Worm (Caenorhabditis elegans) whole organism, late embryonic: Measurements from ENCODE around the gene C12D8.13.

Experiments
- T23F11.4 ChIP-seq: fragments of 200-800 bp; sonication (Bioruptor generic); optimal IDR thresholded peaks from 2 replicates; lab custom pipeline; 2018; ENCODE audit warnings: mild to moderate bottlenecking, missing genetic modification characterization, missing compliant biosample characterization
- Y22D7AL.16 ChIP-seq: sonication (generic microtip); optimal IDR thresholded peaks from 2 replicates; lab custom pipeline; 2016; ENCODE audit warnings: missing genetic modification characterization, missing compliant biosample characterization
- ceh-31 ChIP-seq: sonication (generic microtip); optimal IDR thresholded peaks from 2 replicates; lab custom pipeline; 2016; ENCODE audit warnings: missing genetic modification characterization, missing compliant biosample characterization
- ceh-45 ChIP-seq: fragments of 200-800 bp; sonication (Bioruptor generic); IDR thresholded peaks from 2 replicates; pipeline ENCODE4 v1.3.6; 2022; ENCODE audit warnings: missing genetic modification reagents, missing genetic modification characterization, missing compliant biosample characterization
- elt-2 ChIP-seq: sonication (generic microtip); optimal IDR thresholded peaks from 2 replicates; lab custom pipeline; 2016; ENCODE audit warnings: missing genetic modification reagents, missing genetic modification characterization, missing compliant biosample characterization
- nfya-1 ChIP-seq: sonication (generic microtip); optimal IDR thresholded peaks from 2 replicates; lab custom pipeline; 2017; ENCODE audit warnings: missing genetic modification characterization, mild to moderate bottlenecking, missing compliant biosample characterization, antibody characterized with exemption, moderate library complexity
- nhr-11 ChIP-seq: fragments of 150-350 bp; optimal IDR thresholded peaks from 2 replicates; lab custom pipeline; 2014; ENCODE audit warnings: missing biosample characterization, missing genetic modification characterization
- nhr-232 ChIP-seq: sonication (generic microtip); optimal IDR thresholded peaks from 2 replicates; lab custom pipeline; 2016; ENCODE audit warnings: missing genetic modification characterization, missing compliant biosample characterization
- pag-3 ChIP-seq: sonication (generic microtip); optimal IDR thresholded peaks from 2 replicates; lab custom pipeline; 2016; ENCODE audit warnings: missing compliant biosample characterization, missing genetic modification characterization, borderline replicate concordance
- pha-4 ChIP-seq: fragments of 150-350 bp; optimal IDR thresholded peaks from 2 replicates; lab custom pipeline; 2018; ENCODE audit warnings: missing biosample characterization, missing genetic modification reagents, missing genetic modification characterization
- sox-2 ChIP-seq: fragments of 200-800 bp; sonication (Bioruptor generic); IDR thresholded peaks from 2 replicates; pipeline ENCODE4 v1.3.6; 2022; ENCODE audit warnings: missing genetic modification reagents, missing genetic modification characterization, missing compliant biosample characterization
- unc-86 ChIP-seq: sonication (generic microtip); optimal IDR thresholded peaks from 2 replicates; lab custom pipeline; 2016; ENCODE audit warnings: missing genetic modification characterization, missing compliant biosample characterization

DNA sequence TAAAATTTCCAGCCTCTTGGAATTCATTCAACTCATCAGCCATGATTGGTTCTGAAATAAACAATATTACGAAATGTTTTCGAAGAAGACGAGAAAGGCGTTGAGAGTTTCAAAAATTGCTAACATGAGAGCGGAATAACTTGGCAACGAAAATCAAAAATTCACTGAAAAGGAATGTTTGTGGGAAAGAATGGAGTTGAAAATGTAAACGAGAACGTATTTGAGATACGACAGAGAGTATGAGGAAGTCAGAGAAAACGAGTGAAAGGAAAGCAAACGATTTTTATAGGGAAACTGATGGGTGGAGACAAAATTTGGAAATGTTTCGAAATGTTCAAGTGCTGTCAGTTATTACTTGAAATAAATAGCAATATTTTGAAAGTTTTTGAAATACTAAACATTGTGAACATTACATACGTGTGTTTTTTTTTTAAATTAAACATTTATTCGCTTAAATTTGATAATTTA is 34.5 kb upstream of the C12D8.13 start, which contains the start of gene rop-1:
- TF ChIP-seq nfya-1 (no peak), sox-2 (no peak), ceh-45 (GFP tag; lab: Robert Waterston, UW) (no peak), unc-86 (tag; lab: Kevin White, UChicago) (no peak), pha-4 (tag; lab: Kevin White, UChicago) (no peak), nhr-232 (tag; lab: Kevin White, UChicago) (no peak), T23F11.4 (GFP tag; lab: Kevin White, UChicago) (no peak), ceh-31 (tag; lab: Kevin White, UChicago) (no peak), elt-2 (tag; lab: Kevin White, UChicago) (no peak), Y22D7AL.16 (tag; lab: Kevin White, UChicago) (no peak), nhr-11 (tag; lab: Kevin White, UChicago) (no peak), pag-3 (tag; lab: Kevin White, UChicago) (no peak)
